Worm (Caenorhabditis elegans) whole organism, L4/young adult: ENCODE results near the gene prk-2.
A peak's percentile ranks its signal among the peaks of the same experiment; 100 is the strongest.

Experiments
- W03F9.2 ChIP-seq: fragments of 150-350 bp; optimal IDR thresholded peaks from 2 replicates; lab custom pipeline; 2014; ENCODE audit warnings: missing biosample characterization, missing genetic modification characterization
- dao-5 ChIP-seq: sonication (generic microtip); optimal IDR thresholded peaks from 2 replicates; lab custom pipeline; 2016; ENCODE audit warnings: missing genotype, missing genetic modification characterization, moderate library complexity, missing compliant biosample characterization
- him-1 ChIP-seq: sonication (generic microtip); optimal IDR thresholded peaks from 2 replicates; lab custom pipeline; 2016; ENCODE audit warnings: missing genotype, missing genetic modification reagents, missing genetic modification characterization, missing compliant biosample characterization

prk-2 gene

DNA sequence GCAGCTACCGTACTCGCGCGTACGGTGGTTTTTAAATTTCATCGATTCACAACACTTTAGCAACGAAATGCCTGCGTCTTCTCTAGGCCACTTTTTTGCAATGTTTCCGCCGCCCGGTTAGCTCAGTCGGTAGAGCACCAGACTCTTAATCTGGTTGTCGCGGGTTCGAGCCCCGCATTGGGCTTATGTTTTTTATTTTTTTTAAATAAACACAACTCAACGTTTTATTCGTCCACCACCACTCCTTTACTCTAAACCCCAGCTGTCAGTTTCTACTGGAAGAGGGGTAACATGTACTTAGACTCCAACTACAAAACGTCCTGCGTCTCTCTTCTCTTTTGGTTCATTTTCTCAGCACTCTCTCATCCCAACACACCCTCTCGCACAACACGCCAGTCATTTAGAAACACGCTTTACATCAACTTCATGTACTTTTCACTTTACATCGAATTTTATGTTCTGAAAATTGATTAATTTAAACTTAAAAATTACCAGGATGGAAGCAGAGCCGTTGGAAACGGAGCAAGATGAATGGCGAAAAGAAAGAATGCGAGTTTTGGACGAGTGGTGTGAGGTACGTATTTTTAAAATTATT lies 19.5 kb upstream of the prk-2 start, which contains the start of the genes elmd-1 and hecw-1:
TSS of gene elmd-1 (plus strand) at position 494 of the 595 bp plus-strand sequence.
TSS of gene hecw-1 (minus strand) at position 545 of the 595 bp plus-strand sequence.
- TF ChIP-seq W03F9.2 (tag; lab: Kevin White, UChicago): peak; percentile 44
- TF ChIP-seq him-1 (tag; lab: Kevin White, UChicago): no peak

DNA sequence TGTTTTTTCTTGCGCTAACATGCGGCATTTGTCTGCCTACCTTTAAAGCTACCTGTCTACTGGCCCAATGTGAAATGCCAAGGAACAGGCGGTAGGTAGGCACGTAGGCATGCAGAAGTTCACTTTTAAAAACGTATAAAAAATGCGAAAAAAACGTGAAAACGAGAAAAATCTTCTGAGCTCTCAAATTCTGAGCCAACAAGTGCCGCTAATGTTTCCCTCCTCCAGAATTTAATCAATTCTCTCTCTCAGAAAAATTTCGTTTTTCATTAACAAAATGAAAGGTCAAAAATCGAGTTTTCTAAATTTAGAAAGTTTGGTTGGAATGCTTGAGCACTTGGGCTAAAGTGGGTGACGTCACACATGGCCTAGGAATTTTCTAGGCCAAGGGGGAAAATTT lies 12.5 kb upstream of the prk-2 start:
- no peak for TF ChIP-seq him-1 (tag; lab: Kevin White, UChicago)
- TF ChIP-seq dao-5: no peak
- no peak for TF ChIP-seq W03F9.2 (tag; lab: Kevin White, UChicago)

DNA sequence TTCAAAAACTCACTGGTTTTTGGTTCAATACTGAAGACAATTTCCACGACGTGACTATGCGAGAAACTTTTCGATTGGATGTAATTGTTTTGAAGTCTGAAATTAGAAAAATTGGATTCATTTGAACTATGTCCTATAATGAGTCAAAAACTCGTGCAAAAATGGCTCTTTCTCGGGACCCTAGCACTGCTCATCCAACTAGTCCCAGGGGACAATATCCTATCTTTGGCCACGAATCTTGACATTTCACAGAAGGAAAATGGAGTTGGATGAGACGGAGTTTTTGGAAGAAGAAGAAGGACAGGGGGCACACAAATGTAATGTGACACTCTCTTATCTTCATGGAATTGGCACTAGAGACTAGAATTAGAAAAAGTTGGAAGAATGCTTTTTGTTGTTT lies 11.9 kb upstream of the prk-2 start:
- TF ChIP-seq W03F9.2 (tag; lab: Kevin White, UChicago): no peak

DNA sequence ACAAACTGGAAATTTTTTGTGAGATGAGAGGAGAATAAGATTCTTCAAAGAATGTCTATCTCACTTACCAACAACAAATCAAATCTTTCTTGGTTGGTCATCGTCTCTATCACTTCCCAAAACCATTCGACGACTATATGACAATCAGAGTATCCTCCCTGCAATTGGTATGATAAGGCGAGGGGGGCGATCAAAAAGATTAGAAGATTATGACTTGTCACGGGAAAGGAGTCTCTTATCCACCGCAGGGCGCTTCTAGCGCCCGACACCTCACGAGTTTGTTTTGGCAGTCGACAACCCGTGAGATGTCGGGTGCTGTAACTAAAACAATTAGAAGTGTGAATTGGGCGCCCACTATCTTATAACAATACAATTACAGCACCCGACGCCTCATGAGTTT lies 7.7 kb upstream of the prk-2 start:
- no peak for TF ChIP-seq dao-5
- no peak for TF ChIP-seq him-1 (tag; lab: Kevin White, UChicago)
- TF ChIP-seq W03F9.2 (tag; lab: Kevin White, UChicago): no peak

DNA sequence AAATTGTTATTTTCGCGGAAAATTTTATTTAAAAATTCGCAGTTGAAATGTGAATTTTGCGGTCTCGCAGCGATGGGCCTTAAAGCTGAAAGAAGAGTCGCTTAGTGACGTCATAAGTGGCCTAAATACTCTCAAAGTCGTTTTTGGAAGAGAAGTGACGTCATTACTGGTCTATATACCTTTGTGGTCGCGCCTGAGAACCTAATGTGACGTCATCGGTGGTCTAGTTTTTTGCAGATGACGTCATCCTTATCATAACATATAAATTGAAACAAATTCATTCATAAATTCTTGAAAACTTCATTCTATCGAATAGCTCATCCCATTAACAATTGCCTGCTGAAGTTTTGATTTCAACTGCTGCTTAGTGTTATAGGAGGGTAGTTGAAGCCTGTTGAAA lies 7.1 kb upstream of the prk-2 start:
- no peak for TF ChIP-seq him-1 (tag; lab: Kevin White, UChicago)
- TF ChIP-seq W03F9.2 (tag; lab: Kevin White, UChicago): no peak
- TF ChIP-seq dao-5: no peak

DNA sequence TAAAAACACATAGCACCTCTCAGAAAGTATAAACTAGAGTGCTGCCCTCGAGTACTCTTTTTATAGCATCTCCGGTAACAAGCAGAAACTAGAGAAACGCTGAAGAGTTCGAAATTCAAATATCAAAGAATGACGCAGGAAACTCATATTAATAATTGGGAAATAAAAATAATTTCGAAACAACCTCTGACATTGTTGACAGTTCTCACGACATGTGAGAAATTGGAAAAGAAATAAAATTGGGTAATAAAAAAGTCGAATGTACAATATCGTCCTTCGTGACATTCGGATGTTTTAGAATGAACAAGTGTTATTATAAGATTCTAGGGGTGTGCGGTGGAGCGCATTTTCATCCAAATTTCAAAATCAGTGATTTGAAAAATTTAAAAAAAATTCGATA lies 2.3 kb upstream of the prk-2 start:
- TF ChIP-seq W03F9.2 (tag; lab: Kevin White, UChicago): no peak
- TF ChIP-seq dao-5: no peak
- TF ChIP-seq him-1 (tag; lab: Kevin White, UChicago): no peak

DNA sequence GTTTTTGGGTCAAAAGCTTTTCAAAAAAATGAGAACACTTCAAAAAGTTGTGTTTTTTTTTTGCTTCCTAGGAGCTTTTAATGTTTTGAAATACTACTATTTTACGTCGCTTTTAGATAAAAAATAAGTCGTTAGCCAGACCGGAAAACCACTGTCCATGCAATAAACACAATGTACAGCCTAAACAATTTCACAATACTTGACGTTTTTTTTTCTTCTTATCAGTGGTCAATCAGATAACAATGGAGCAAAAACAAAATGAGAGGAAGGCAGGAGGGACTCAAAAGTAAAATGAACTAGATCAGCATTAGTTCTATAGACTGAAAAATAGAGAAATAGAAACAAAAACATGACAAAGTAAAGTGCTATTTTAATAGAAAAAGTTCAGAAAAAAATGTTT lies 761 bp upstream of the prk-2 start:
- TF ChIP-seq W03F9.2 (tag; lab: Kevin White, UChicago) (no peak), him-1 (tag; lab: Kevin White, UChicago) (no peak), dao-5 (no peak)

DNA sequence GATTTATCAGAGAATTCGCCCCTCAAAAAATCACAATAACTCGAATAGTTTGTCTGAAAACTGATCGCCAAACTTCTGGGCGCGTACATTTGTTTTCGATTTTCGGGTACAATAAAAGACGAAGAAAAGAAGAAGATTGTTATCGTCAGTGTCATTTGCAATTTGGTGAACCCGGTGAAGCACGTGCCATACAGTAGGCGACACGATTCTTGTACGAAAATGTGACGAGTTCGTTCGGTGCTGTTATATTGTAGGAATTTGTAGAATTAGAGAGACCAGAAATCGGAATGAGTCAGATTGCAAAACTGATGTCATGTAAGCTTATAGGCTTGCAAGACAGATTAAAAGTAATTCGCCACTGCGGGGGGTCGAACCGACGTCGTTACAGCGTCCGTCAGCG lies 2.2 kb downstream of the prk-2 start:
- TF ChIP-seq dao-5 (no peak), W03F9.2 (tag; lab: Kevin White, UChicago) (no peak), him-1 (tag; lab: Kevin White, UChicago) (no peak)

DNA sequence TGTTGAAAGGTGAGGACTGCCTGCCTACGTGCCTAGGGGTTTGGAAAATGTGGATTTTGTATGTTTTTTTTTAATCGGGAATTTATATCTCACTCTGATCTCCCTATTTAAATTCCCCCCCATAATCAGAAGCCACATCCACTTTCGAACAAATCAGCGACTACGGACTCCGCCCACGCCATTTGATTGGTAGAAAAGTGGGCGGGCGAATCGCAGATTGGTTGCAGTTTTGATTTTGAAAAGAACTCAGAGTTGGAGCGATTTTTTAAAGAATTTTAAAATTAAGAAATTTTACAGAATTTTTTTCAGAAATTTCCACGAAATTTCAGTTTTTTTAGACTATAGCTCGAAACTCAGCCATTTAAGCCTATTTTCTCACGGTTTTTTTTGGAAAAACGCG lies 9.9 kb downstream of the prk-2 start:
- no peak for TF ChIP-seq him-1 (tag; lab: Kevin White, UChicago)
- no peak for TF ChIP-seq W03F9.2 (tag; lab: Kevin White, UChicago)
- no peak for TF ChIP-seq dao-5

DNA sequence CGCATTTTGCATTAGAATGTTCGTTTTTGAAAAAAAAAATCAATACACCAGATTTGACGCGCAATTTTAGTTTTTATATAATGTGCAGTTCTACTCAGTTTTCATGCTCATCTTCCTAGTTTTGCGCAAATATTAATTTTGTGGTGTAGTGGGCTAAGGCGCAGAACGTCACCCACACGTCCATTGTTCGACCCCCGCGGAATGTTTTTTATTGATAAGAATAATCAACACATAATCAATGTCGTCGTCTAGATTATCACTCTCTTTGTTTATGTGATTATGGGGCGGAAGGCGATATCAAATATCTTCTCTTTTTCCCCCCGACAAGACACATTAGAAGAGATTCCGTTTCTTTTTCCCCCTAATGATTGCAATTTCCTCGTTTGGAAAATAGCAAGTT lies 14.2 kb downstream of the prk-2 start:
- TF ChIP-seq dao-5 (no peak), him-1 (tag; lab: Kevin White, UChicago) (no peak), W03F9.2 (tag; lab: Kevin White, UChicago) (no peak)

DNA sequence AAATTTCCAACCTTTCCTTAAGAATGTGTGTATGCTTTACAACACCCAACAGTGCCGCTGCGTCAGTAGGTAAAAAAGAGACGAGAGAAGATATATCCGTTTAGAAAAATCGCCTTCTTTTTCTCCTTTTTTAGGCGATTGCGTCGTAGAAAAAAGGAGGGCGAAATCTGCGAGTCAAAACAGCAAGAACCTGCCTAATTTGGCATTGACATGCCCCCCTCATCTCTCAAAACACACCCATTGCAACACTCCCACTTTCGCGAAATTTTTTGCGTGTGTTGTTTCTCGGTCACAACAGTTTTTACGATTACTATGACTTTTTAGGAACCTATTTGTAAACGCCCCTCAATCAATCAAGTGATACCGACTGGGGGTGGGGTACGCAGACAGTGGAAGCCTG lies 18.3 kb downstream of the prk-2 start:
- no peak for TF ChIP-seq W03F9.2 (tag; lab: Kevin White, UChicago)
- no peak for TF ChIP-seq dao-5
- no peak for TF ChIP-seq him-1 (tag; lab: Kevin White, UChicago)

DNA sequence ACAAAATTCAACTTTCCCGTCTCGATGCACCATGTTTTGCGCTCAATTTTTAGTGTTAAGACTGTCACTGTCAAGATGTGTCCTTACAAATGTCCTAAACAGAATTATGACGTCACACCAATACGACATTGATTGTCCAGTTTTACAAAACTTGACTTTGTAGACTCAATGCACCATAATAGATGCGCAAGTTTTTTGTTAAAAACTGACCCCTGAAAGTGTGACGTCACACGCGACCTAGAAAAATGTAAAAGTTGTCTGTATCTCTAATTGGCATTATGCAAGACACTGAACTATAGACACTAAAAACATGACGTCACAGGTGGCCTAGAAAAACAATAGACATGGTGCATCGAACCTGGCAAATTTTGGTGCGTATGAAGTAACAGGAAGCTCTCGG lies 18.9 kb downstream of the prk-2 start:
- TF ChIP-seq W03F9.2 (tag; lab: Kevin White, UChicago): no peak
- TF ChIP-seq him-1 (tag; lab: Kevin White, UChicago): no peak
- no peak for TF ChIP-seq dao-5

DNA sequence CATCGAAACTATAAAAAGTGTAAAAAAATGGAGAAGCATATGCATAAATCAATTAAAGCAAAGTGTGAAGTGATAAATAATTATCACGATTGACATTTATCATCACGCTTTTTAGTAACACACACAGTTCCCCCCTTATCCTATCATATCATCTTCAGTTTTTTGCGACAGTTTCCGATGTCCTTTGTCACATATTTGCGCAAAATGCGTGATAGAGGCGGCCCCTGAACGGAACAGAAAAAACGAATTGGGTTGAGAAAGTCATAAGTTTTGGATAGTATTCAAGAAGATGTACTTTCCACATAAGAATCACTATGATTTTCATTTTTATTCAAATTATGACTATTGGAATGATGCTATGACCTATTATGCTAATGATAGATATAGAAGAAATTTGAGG lies 20.9 kb downstream of the prk-2 start:
- TF ChIP-seq dao-5 (no peak), him-1 (tag; lab: Kevin White, UChicago) (no peak), W03F9.2 (tag; lab: Kevin White, UChicago) (no peak)

DNA sequence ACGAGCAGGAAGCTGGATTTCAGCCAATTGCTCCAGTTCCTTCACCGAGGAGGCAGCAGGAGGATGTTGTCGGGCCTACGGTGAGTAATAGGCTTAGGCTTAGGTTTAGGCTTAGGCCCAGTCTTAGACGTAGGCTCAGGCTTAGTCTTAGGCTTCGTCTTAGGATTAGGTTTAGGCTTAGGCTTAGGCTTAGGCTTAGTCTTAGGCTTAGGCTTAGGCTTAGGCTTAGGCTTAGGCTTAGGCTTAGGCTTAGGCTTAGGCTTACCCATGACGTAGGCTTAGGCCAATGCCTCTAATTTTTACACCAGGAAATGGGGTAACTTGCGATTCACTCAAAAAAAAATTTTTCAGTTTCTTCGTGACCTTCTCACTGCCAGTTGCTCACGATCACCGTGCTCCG lies 23.3 kb downstream of the prk-2 start:
- TF ChIP-seq dao-5 (no peak), W03F9.2 (tag; lab: Kevin White, UChicago) (no peak), him-1 (tag; lab: Kevin White, UChicago) (no peak)

DNA sequence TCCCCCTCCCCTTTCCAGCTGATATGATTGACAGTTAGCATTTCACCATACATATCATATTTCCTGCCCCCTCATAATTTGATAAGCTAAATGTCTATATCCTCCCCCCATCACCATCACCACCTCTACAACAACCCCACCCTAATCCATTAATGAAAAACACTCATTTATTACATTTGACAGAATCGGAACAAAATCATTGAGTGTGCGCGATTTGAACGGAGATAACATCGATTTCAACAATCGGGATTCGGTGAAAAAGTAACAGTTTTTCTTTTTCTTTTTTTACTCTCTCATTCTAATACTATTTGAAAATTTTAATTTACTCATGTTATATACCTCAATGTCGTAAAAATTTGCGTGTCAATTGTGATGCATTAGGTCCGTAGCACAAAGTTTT lies 24.2 kb downstream of the prk-2 start:
- TF ChIP-seq dao-5: no peak
- no peak for TF ChIP-seq W03F9.2 (tag; lab: Kevin White, UChicago)
- no peak for TF ChIP-seq him-1 (tag; lab: Kevin White, UChicago)
